Fruit fly (Drosophila melanogaster): ENCODE data around the gene pst.
A peak's percentile ranks its signal among the peaks of the same experiment; 100 is the strongest.

Gene pst

DNA sequence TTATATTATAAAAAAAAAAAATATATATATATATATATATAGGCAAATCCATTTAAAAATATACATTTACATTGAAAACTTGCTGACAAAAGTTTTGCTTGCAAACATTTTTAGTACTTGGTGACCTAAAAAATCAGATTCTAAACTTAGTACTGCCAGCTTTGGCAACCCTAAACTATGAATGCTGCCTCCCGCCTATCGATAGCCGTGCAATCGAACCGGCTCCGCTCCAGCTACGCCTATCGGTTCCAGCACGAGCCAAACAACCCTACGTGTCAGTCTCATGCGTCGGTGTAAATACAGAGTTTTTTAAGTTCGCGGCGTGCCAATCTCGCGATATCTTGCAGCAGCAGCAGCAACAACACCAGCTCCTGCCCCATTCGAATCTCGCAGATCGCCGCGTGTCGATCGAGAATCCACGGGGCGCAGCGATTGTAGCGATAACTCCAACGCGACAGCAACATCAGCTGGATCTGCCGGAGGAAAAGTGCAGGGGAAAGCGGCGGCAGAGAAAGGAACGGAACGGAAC lies 325 bp upstream of the pst start, which contains the start of gene Sec63 (continued):
- TF ChIP-seq CG1647 (GFP tag; optimal IDR thresholded peaks at IDR 0.05) (peak; percentile 17), bsh (GFP tag; optimal IDR thresholded peaks at IDR 0.05) (peak in 1 of 2 experiments; percentile 32), ATbp (GFP tag; optimal IDR thresholded peaks at IDR 0.05) (no peak), CG17912 (GFP tag; optimal IDR thresholded peaks at IDR 0.05) (peak; percentile 28), Optix (GFP tag; IDR thresholded peaks at IDR 0.05) (no peak), hbn (GFP tag; IDR thresholded peaks at IDR 0.05; ENCODE audit: partially characterized antibody) (peak; percentile 72), CG6689 (GFP tag; IDR thresholded peaks at IDR 0.05) (peak; percentile 79), CG13624 (GFP tag; optimal IDR thresholded peaks at IDR 0.05) (peak; percentile 36), CG15011 (GFP tag; optimal IDR thresholded peaks at IDR 0.05) (no peak), CG8765 (GFP tag; IDR thresholded peaks at IDR 0.05) (no peak), mam (GFP tag; optimal IDR thresholded peaks at IDR 0.05) (peak; percentile 60), sd (tag; optimal IDR thresholded peaks at IDR 0.05) (peak; percentile 19), Myb (GFP tag; optimal IDR thresholded peaks at IDR 0.05) (peak; percentile 1)

DNA sequence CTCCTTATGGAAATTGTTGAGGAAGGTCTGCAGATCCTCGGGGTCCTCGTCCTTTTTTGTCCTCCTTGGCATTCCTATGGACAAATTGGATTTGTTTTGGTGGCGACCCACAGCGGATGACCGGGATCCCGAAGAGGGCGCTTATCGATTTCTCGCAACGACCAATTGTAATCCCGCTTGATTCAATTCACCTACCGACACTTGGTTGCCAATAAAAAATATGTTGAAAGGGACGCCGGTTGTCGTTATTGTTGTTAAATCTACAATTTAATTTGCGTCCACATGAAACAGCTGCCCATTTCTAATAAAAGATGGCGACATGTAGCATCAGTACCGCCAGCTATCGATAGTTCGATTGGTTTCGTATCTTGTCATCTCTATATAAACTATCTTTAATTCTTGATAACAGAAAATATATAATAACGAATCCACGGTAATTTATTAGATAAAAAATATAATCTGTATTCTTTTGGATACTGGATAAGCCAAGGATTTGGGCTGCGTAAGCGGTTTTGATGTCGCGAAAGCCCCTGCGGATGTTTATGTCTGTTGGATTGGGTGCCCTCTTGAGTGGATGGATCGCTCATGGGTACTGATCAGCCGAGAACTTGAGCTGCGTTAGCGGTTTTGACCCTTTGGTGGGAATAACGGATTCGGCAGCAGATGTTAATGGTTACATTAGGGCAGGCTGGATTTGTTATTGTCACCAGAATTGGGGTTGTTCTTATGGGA lies 3.5 kb downstream of the pst start, which contains the start of gene CTCF:
Gene CTCF, minus strand, starts transcription at position 328 of the 732 bp plus-strand sequence.
- TF ChIP-seq Dll (GFP tag; IDR thresholded peaks at IDR 0.05; ENCODE audit: partially characterized antibody) (peak; percentile 83), pb (GFP tag; optimal IDR thresholded peaks at IDR 0.05) (peak; percentile 40), CG2202 (tag; optimal IDR thresholded peaks at IDR 0.05) (no peak), Usf (GFP tag; optimal IDR thresholded peaks at IDR 0.05) (no peak), CG15514 (GFP tag; optimal IDR thresholded peaks at IDR 0.05) (peak; percentile 95), CG8478 (optimal IDR thresholded peaks at IDR 0.05) (no peak), sc (optimal IDR thresholded peaks at IDR 0.05) (no peak), sc (GFP tag; optimal IDR thresholded peaks at IDR 0.05) (no peak), NK7.1 (GFP tag; optimal IDR thresholded peaks at IDR 0.05) (peak; percentile 20), zen (tag; optimal IDR thresholded peaks at IDR 0.05) (peak; percentile 18), ab (GFP tag; optimal IDR thresholded peaks at IDR 0.05) (no peak), CG14860 (GFP tag; IDR thresholded peaks at IDR 0.05; ENCODE audit: partially characterized antibody) (peak; percentile 65), CG32772 (GFP tag; IDR thresholded peaks at IDR 0.05) (peak; percentile 64), CG15601 (tag; optimal IDR thresholded peaks at IDR 0.05) (peak; percentile 34), Sry-β (GFP tag; optimal IDR thresholded peaks at IDR 0.05) (peak; percentile 30), stwl (tag; optimal IDR thresholded peaks at IDR 0.05) (peak; percentile 67), Jarid2 (GFP tag; optimal IDR thresholded peaks at IDR 0.05) (no peak), sisA (GFP tag; IDR thresholded peaks at IDR 0.05) (peak; percentile 19; the same call in 1 of the 2 replicates), CG17361 (GFP tag; IDR thresholded peaks at IDR 0.05) (peak; percentile 74), PHDP (tag; optimal IDR thresholded peaks at IDR 0.05) (peak; percentile 28), CG31365 (tag; optimal IDR thresholded peaks at IDR 0.05) (no peak), Antp (GFP tag; optimal IDR thresholded peaks at IDR 0.05) (peak; percentile 55), slp2 (GFP tag; optimal IDR thresholded peaks at IDR 0.05) (peak; percentile 39), hkb (optimal IDR thresholded peaks at IDR 0.05) (no peak), hkb (GFP tag; IDR thresholded peaks at IDR 0.05) (0 out of 2 replicates have a peak, but pooled peaks have one; percentile 31), esg (GFP tag; conservative IDR thresholded peaks at IDR 0.05) (0 out of 2 replicates have a peak, but pooled peaks have one; percentile 27), CG4424 (GFP tag; optimal IDR thresholded peaks at IDR 0.05) (peak; percentile 43), tx (GFP tag; optimal IDR thresholded peaks at IDR 0.05) (no peak), bigmax (GFP tag; optimal IDR thresholded peaks at IDR 0.05) (no peak), trh (GFP tag; optimal IDR thresholded peaks at IDR 0.05) (no peak), kah (GFP tag; optimal IDR thresholded peaks at IDR 0.05) (no peak), bowl (GFP tag; IDR thresholded peaks at IDR 0.05) (no peak), chn (GFP tag; optimal IDR thresholded peaks at IDR 0.05) (peak; percentile 18), bbx (GFP tag; IDR thresholded peaks at IDR 0.05; ENCODE audit: partially characterized antibody) (peak; percentile 91), cwo (GFP tag; optimal IDR thresholded peaks at IDR 0.05) (no peak), run (tag; optimal IDR thresholded peaks at IDR 0.05) (no peak)

Data from whole organism, embryonic.